Fruit fly (Drosophila melanogaster) whole organism, embryonic: ENCODE data around the gene CG3347.

Source experiments
- CG10147 ChIP-seq: fragments of 200-800 bp; sonication (Bioruptor generic); optimal IDR thresholded peaks from 2 replicates; lab custom pipeline; 2019; ENCODE audit warnings: missing biosample characterization, mild to moderate bottlenecking, missing genetic modification characterization, moderate library complexity
- CG10209 ChIP-seq: fragments of 200-800 bp; sonication (Bioruptor generic); optimal IDR thresholded peaks from 3 replicates; lab custom pipeline; 2017; ENCODE audit warnings: missing biosample characterization, mild to moderate bottlenecking, missing genetic modification characterization, missing genetic modification reagents
- CG11723 ChIP-seq: fragments of 200-800 bp; sonication (Bioruptor generic); optimal IDR thresholded peaks from 2 replicates; lab custom pipeline; 2017; ENCODE audit warnings: missing biosample characterization, mild to moderate bottlenecking, missing genetic modification characterization
- CG12299 ChIP-seq: fragments of 200-800 bp; sonication (Bioruptor generic); optimal IDR thresholded peaks from 2 replicates; lab custom pipeline; 2018; ENCODE audit warnings: missing biosample characterization, mild to moderate bottlenecking, missing genetic modification characterization
- CG17385 ChIP-seq: fragments of 200-800 bp; sonication (Bioruptor generic); optimal IDR thresholded peaks from 3 replicates; lab custom pipeline; 2018; ENCODE audit warnings: missing biosample characterization, mild to moderate bottlenecking, missing genetic modification characterization
- CG18011 ChIP-seq: fragments of 200-800 bp; sonication (Bioruptor generic); optimal IDR thresholded peaks from 2 replicates; lab custom pipeline; 2017; ENCODE audit warnings: missing biosample characterization, missing genetic modification characterization, mild to moderate bottlenecking, moderate library complexity, missing genotype
- CG30431 ChIP-seq: fragments of 200-800 bp; sonication (Bioruptor generic); optimal IDR thresholded peaks from 2 replicates; lab custom pipeline; 2017; ENCODE audit warnings: missing biosample characterization, missing genetic modification characterization
- CG31365 ChIP-seq: fragments of 200-800 bp; sonication (Bioruptor generic); optimal IDR thresholded peaks from 2 replicates; lab custom pipeline; 2018; ENCODE audit warnings: missing biosample characterization, mild to moderate bottlenecking, missing genetic modification characterization
- CG3281 ChIP-seq: fragments of 200-800 bp; sonication (Bioruptor generic); optimal IDR thresholded peaks from 3 replicates; lab custom pipeline; 2017; ENCODE audit warnings: missing biosample characterization, mild to moderate bottlenecking, missing genetic modification characterization
- CG34224 ChIP-seq: fragments of 200-800 bp; sonication (Bioruptor generic); IDR thresholded peaks from 3 replicates; pipeline ENCODE4 v1.3.6; 2022; ENCODE audit warnings: missing biosample characterization, missing genetic modification characterization; ENCODE audit not compliant: partially characterized antibody
- CG3847 ChIP-seq: fragments of 200-800 bp; sonication (Bioruptor generic); IDR thresholded peaks from 2 replicates; pipeline ENCODE4 v1.3.6; 2022; ENCODE audit warnings: missing biosample characterization, missing genetic modification characterization
- CG4424 ChIP-seq: fragments of 200-800 bp; sonication (Bioruptor generic); optimal IDR thresholded peaks from 3 replicates; lab custom pipeline; 2016; ENCODE audit warnings: missing biosample characterization, missing genetic modification characterization
- CG6813 ChIP-seq: fragments of 200-800 bp; sonication (Bioruptor generic); optimal IDR thresholded peaks from 2 replicates; lab custom pipeline; 2017; ENCODE audit warnings: missing biosample characterization, missing genetic modification characterization, mild to moderate bottlenecking, moderate library complexity, missing genetic modification reagents
- CG6854 ChIP-seq: fragments of 200-800 bp; sonication (Bioruptor generic); optimal IDR thresholded peaks from 3 replicates; lab custom pipeline; 2017; ENCODE audit warnings: missing biosample characterization, mild to moderate bottlenecking, missing genetic modification characterization
- CG7556 ChIP-seq: fragments of 200-800 bp; sonication (Bioruptor generic); optimal IDR thresholded peaks from 2 replicates; lab custom pipeline; 2017; ENCODE audit warnings: missing biosample characterization, mild to moderate bottlenecking, missing genetic modification characterization
- CG7839 ChIP-seq: fragments of 200-800 bp; sonication (Bioruptor generic); optimal IDR thresholded peaks from 3 replicates; lab custom pipeline; 2018; ENCODE audit warnings: missing biosample characterization, mild to moderate bottlenecking, missing genetic modification characterization, moderate library complexity
- CG9817 ChIP-seq: fragments of 200-800 bp; sonication (Bioruptor generic); optimal IDR thresholded peaks from 2 replicates; lab custom pipeline; 2018; ENCODE audit warnings: missing biosample characterization, mild to moderate bottlenecking, missing genetic modification characterization, moderate library complexity
- Camta ChIP-seq: fragments of 200-800 bp; sonication (Bioruptor generic); optimal IDR thresholded peaks from 2 replicates; lab custom pipeline; 2016; ENCODE audit warnings: missing biosample characterization, missing genetic modification characterization
- Dfd ChIP-seq, 2 experiments: fragments of >200 bp; optimal IDR thresholded peaks; 2 replicates each; lab custom pipeline; 2017; ENCODE audit warnings: missing biosample characterization in 2 of 2, missing genetic modification characterization in 2 of 2
- Dref ChIP-seq: fragments of 200-800 bp; sonication (Bioruptor generic); IDR thresholded peaks from 2 replicates; pipeline ENCODE4 v1.3.6; 2022; ENCODE audit warnings: missing biosample characterization, missing genetic modification characterization
- Hr39 ChIP-seq: fragments of >200 bp; optimal IDR thresholded peaks from 2 replicates; lab custom pipeline; 2017
- Lim3 ChIP-seq: fragments of 200-800 bp; sonication (Bioruptor generic); IDR thresholded peaks from 2 replicates; pipeline ENCODE4 v1.3.6; 2022; ENCODE audit warnings: missing biosample characterization, missing genetic modification characterization
- Lpt ChIP-seq: fragments of >200 bp; optimal IDR thresholded peaks from 2 replicates; lab custom pipeline; 2018; ENCODE audit warnings: missing biosample characterization, missing genetic modification characterization
- Mad ChIP-seq: fragments of 200-800 bp; sonication (Bioruptor generic); optimal IDR thresholded peaks from 2 replicates; lab custom pipeline; 2016; ENCODE audit warnings: missing biosample characterization, missing genetic modification characterization
- Max ChIP-seq: fragments of 200-800 bp; sonication (Bioruptor generic); optimal IDR thresholded peaks from 2 replicates; lab custom pipeline; 2016; ENCODE audit warnings: missing biosample characterization, mild to moderate bottlenecking, missing genetic modification characterization
- Six4 ChIP-seq: fragments of 200-800 bp; sonication (Bioruptor generic); optimal IDR thresholded peaks from 2 replicates; lab custom pipeline; 2016; ENCODE audit warnings: missing biosample characterization, missing genetic modification characterization
- Spps ChIP-seq: fragments of 200-800 bp; sonication (Bioruptor generic); optimal IDR thresholded peaks from 2 replicates; lab custom pipeline; 2018; ENCODE audit warnings: missing biosample characterization, mild to moderate bottlenecking, missing genetic modification characterization
- Trl ChIP-seq, 3 experiments: fragments of >200 bp in 2 of 3; fragments of 200-800 bp in 1 of 3; sonication (Bioruptor generic) in 1 of 3; optimal IDR thresholded peaks; 2 replicates in 1 of 3; 3 replicates in 2 of 3; lab custom pipeline; 2016 to 2017; ENCODE audit warnings: missing biosample characterization in 1 of 3, missing genetic modification characterization in 1 of 3
- bbx ChIP-seq: fragments of 200-800 bp; sonication (Bioruptor generic); IDR thresholded peaks from 2 replicates; pipeline ENCODE4 v1.3.6; 2022; ENCODE audit warnings: missing biosample characterization, missing genetic modification characterization; ENCODE audit not compliant: partially characterized antibody
- cad ChIP-seq: fragments of >200 bp; optimal IDR thresholded peaks from 2 replicates; lab custom pipeline; 2017; ENCODE audit warnings: missing biosample characterization, missing genetic modification characterization
- dati ChIP-seq: fragments of 200-800 bp; sonication (Bioruptor generic); IDR thresholded peaks from 2 replicates; pipeline ENCODE4 v1.3.6; 2022; ENCODE audit warnings: missing biosample characterization, missing genetic modification characterization
- exex ChIP-seq: fragments of 200-800 bp; sonication (Bioruptor generic); optimal IDR thresholded peaks from 4 replicates; lab custom pipeline; 2018; ENCODE audit warnings: missing biosample characterization, mild to moderate bottlenecking, missing genetic modification characterization, moderate library complexity
- fd96Cb ChIP-seq: fragments of 200-800 bp; sonication (Bioruptor generic); optimal IDR thresholded peaks from 2 replicates; lab custom pipeline; 2018; ENCODE audit warnings: missing biosample characterization, mild to moderate bottlenecking, missing genetic modification characterization, moderate library complexity
- gem ChIP-seq: fragments of 200-800 bp; sonication (Bioruptor generic); optimal IDR thresholded peaks from 2 replicates; lab custom pipeline; 2019; ENCODE audit warnings: missing biosample characterization, mild to moderate bottlenecking, missing genetic modification characterization, moderate library complexity
- kah ChIP-seq: fragments of 200-800 bp; sonication (Bioruptor generic); optimal IDR thresholded peaks from 2 replicates; lab custom pipeline; 2018; ENCODE audit warnings: missing biosample characterization, mild to moderate bottlenecking, missing genetic modification characterization
- nerfin-1 ChIP-seq: fragments of 200-800 bp; sonication (Bioruptor generic); optimal IDR thresholded peaks from 3 replicates; lab custom pipeline; 2019; ENCODE audit warnings: missing biosample characterization, mild to moderate bottlenecking, missing genetic modification characterization, moderate library complexity
- nerfin-2 ChIP-seq: fragments of 200-800 bp; sonication (Bioruptor generic); IDR thresholded peaks from 2 replicates; pipeline ENCODE4 v1.3.6; 2022; ENCODE audit warnings: missing biosample characterization, missing genetic modification characterization; ENCODE audit not compliant: partially characterized antibody
- peb ChIP-seq: fragments of 200-800 bp; sonication (Bioruptor generic); IDR thresholded peaks from 2 replicates; pipeline ENCODE4 v1.3.6; 2022; ENCODE audit warnings: missing biosample characterization, missing genetic modification characterization
- pfk ChIP-seq: fragments of 200-800 bp; sonication (Bioruptor generic); optimal IDR thresholded peaks from 2 replicates; lab custom pipeline; 2018; ENCODE audit warnings: missing biosample characterization, mild to moderate bottlenecking, missing genetic modification characterization, moderate library complexity
- pzg ChIP-seq: fragments of 200-800 bp; sonication (Bioruptor generic); optimal IDR thresholded peaks from 3 replicates; lab custom pipeline; 2018; ENCODE audit warnings: missing biosample characterization, mild to moderate bottlenecking, missing genetic modification characterization, moderate library complexity
- rib ChIP-seq: fragments of 200-800 bp; sonication (Bioruptor generic); IDR thresholded peaks from 2 replicates; pipeline ENCODE4 v1.3.6; 2022; ENCODE audit warnings: missing biosample characterization, missing genetic modification characterization
- sim ChIP-seq: fragments of 200-800 bp; sonication (Bioruptor generic); IDR thresholded peaks from 2 replicates; pipeline ENCODE4 v1.3.6; 2022; ENCODE audit warnings: missing biosample characterization, missing genetic modification characterization
- sima ChIP-seq: fragments of 200-800 bp; sonication (Bioruptor generic); optimal IDR thresholded peaks from 2 replicates; lab custom pipeline; 2016; ENCODE audit warnings: missing biosample characterization, missing genetic modification characterization
- stwl ChIP-seq: fragments of 200-800 bp; sonication (Bioruptor generic); optimal IDR thresholded peaks from 3 replicates; lab custom pipeline; 2018; ENCODE audit warnings: missing biosample characterization, mild to moderate bottlenecking, missing genetic modification characterization, moderate library complexity
- sug ChIP-seq: fragments of 200-800 bp; optimal IDR thresholded peaks from 2 replicates; lab custom pipeline; 2019; ENCODE audit warnings: missing biosample characterization, mild to moderate bottlenecking, missing genetic modification characterization, moderate library complexity
- trem ChIP-seq: fragments of 200-800 bp; optimal IDR thresholded peaks from 3 replicates; lab custom pipeline; 2019; ENCODE audit warnings: missing biosample characterization, mild to moderate bottlenecking, missing genetic modification characterization, moderate library complexity
- ttk ChIP-seq: fragments of 200-800 bp; sonication (Bioruptor generic); IDR thresholded peaks from 2 replicates; pipeline ENCODE4 v2.1.2; 2022; ENCODE audit warnings: missing biosample characterization, missing genetic modification characterization
- unpg ChIP-seq: fragments of 200-800 bp; sonication (Bioruptor generic); optimal IDR thresholded peaks from 3 replicates; lab custom pipeline; 2018; ENCODE audit warnings: missing biosample characterization, mild to moderate bottlenecking, missing genetic modification characterization, moderate library complexity
- usp ChIP-seq: fragments of >200 bp; optimal IDR thresholded peaks from 2 replicates; lab custom pipeline; 2017; ENCODE audit warnings: missing biosample characterization, missing genetic modification characterization

Gene CG3347

DNA sequence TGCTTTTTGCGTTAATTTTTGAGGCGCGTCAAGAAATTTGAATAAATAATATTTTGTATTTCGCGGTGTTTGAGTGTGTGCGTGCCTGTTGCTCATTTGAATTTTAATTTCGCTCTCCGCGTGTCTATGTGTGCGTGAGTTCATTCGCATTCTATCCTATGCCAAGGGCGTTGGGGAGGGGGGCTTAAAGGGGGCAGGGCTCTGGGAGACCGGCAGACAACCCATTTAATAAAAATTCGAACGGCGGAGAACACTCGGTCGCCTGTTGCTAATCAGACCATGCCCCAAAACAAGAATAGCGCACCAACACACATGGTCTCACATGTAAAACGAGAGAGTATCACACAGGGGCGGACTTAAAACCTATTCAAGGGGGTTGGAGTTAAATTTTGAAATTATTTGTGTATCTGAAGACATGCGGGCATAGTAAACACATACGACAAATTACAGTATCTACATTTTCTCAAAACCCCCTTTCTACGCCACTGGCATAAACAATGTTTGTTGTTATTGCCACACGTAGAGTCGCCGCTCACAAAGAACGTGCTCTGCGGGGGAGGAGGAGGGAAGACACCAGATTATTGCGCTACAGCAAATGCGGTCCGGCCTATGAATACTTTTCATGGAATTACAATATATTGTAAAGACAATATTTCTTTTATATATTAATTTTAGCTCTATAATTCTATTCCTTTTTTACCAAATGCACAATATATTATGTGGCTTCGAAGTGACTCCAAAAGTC lies 32.7 kb downstream of the CG3347 start (continued):
- TF ChIP-seq Mad = peak; percentile 100
- TF ChIP-seq CG30431 (GFP tag; lab: Kevin White, UChicago) = peak; percentile 99
- TF ChIP-seq CG10209 (GFP tag; lab: Kevin White, UChicago) = peak; percentile 100
- peak; percentile 100 for TF ChIP-seq fd96Cb (tag; lab: Kevin White, UChicago)
- peak; percentile 58 for TF ChIP-seq Dref (GFP tag; lab: Robert Waterston, UW)
- TF ChIP-seq sima (GFP tag; lab: Kevin White, UChicago) = peak; percentile 99
- peak; percentile 99 for TF ChIP-seq CG17385 (GFP tag; lab: Kevin White, UChicago)
- peak; percentile 100 for TF ChIP-seq CG6813 (GFP tag; lab: Kevin White, UChicago)
- TF ChIP-seq unpg = peak; percentile 100
- TF ChIP-seq CG7556 (GFP tag; lab: Kevin White, UChicago) = peak; percentile 100
- peak; percentile 38; the same call in 1 of the 3 replicates for TF ChIP-seq CG34224 (GFP tag; lab: Robert Waterston, UW)
- TF ChIP-seq kah (GFP tag; lab: Kevin White, UChicago) = peak; percentile 98
- no peak for TF ChIP-seq Lpt
- peak; percentile 85 for TF ChIP-seq stwl (tag; lab: Kevin White, UChicago)
- TF ChIP-seq bbx = no peak
- TF ChIP-seq nerfin-1 = peak; percentile 99
- peak; percentile 97 for TF ChIP-seq Spps (tag; lab: Kevin White, UChicago)
- peak; percentile 94 for TF ChIP-seq CG18011
- peak; percentile 99 for TF ChIP-seq Camta
- peak; percentile 100 for TF ChIP-seq CG9817 (tag; lab: Kevin White, UChicago)
- peak; percentile 21 to 70 for TF ChIP-seq Trl (optimal IDR thresholded peaks at IDR 0.05; lab: Kevin White, UChicago)
- peak; percentile 100 for TF ChIP-seq Trl (GFP tag; optimal IDR thresholded peaks at IDR 0.05; lab: Kevin White, UChicago)
- no peak for TF ChIP-seq nerfin-2
- peak; percentile 92 for TF ChIP-seq Lim3 (GFP tag; lab: Robert Waterston, UW)
- TF ChIP-seq usp (GFP tag; lab: Kevin White, UChicago) = no peak
- peak; percentile 99 for TF ChIP-seq CG4424
- TF ChIP-seq cad = no peak
- peak; percentile 98 for TF ChIP-seq peb (GFP tag; lab: Robert Waterston, UW)
- TF ChIP-seq gem (tag; lab: Kevin White, UChicago) = peak; percentile 100
- peak; percentile 99 for TF ChIP-seq CG6854 (GFP tag; lab: Kevin White, UChicago)
- peak; percentile 98 for TF ChIP-seq CG10147 (GFP tag; lab: Kevin White, UChicago)
- TF ChIP-seq pzg = peak; percentile 64
- peak; percentile 98 for TF ChIP-seq exex (tag; lab: Kevin White, UChicago)
- peak; percentile 100 for TF ChIP-seq sug (tag; lab: Kevin White, UChicago)
- TF ChIP-seq CG31365 = peak; percentile 96
- TF ChIP-seq CG11723 (GFP tag; lab: Kevin White, UChicago) = peak; percentile 100
- TF ChIP-seq sim (GFP tag; lab: Robert Waterston, UW) = peak; percentile 96
- peak; percentile 99 for TF ChIP-seq ttk (GFP tag; lab: Robert Waterston, UW)
- peak; percentile 97 for TF ChIP-seq dati (GFP tag; lab: Robert Waterston, UW)
- peak; percentile 87 for TF ChIP-seq pfk
- peak in 1 of 2 experiments; percentile 75 for TF ChIP-seq Dfd (GFP tag; optimal IDR thresholded peaks at IDR 0.05; lab: Kevin White, UChicago)
- TF ChIP-seq CG3847 = peak; percentile 100
- TF ChIP-seq rib = peak; percentile 100
- TF ChIP-seq trem = peak; percentile 96
- TF ChIP-seq Hr39 (lab: Kevin White, UChicago) = no peak
- TF ChIP-seq CG3281 (GFP tag; lab: Kevin White, UChicago) = peak; percentile 100
- peak; percentile 99 for TF ChIP-seq Max (GFP tag; lab: Kevin White, UChicago)
- peak; percentile 99 for TF ChIP-seq CG12299 (tag; lab: Kevin White, UChicago)
- TF ChIP-seq CG7839 (tag; lab: Kevin White, UChicago) = peak; percentile 100
- peak; percentile 100 for TF ChIP-seq Six4 (GFP tag; lab: Kevin White, UChicago)
